Worm (Caenorhabditis elegans) whole organism, young adult: ENCODE measurements around the gene tig-2.

Source experiments
- B0035.1 ChIP-seq: sonication (generic microtip); optimal IDR thresholded peaks from 2 replicates; lab custom pipeline; 2016; ENCODE audit warnings: missing genetic modification characterization, mild to moderate bottlenecking, missing compliant biosample characterization, missing genotype, missing genetic modification reagents
- C06A6.2 ChIP-seq: fragments of 200-800 bp; sonication (Bioruptor generic); conservative IDR thresholded peaks from 2 replicates; pipeline ENCODE4 v1.3.6; 2022; ENCODE audit warnings: missing genetic modification characterization, missing compliant biosample characterization
- C17E4.6 ChIP-seq: fragments of 200-800 bp; sonication (Bioruptor generic); IDR thresholded peaks from 2 replicates; pipeline ENCODE4 v1.3.6; 2022; ENCODE audit warnings: missing genetic modification reagents, missing genetic modification characterization, missing compliant biosample characterization
- F10E7.11 ChIP-seq: sonication (generic microtip); optimal IDR thresholded peaks from 2 replicates; lab custom pipeline; 2017; ENCODE audit warnings: mild to moderate bottlenecking, missing genetic modification characterization, moderate library complexity, missing compliant biosample characterization
- F22D6.2 ChIP-seq: sonication (generic microtip); optimal IDR thresholded peaks from 2 replicates; lab custom pipeline; 2016; ENCODE audit warnings: mild to moderate bottlenecking, missing genetic modification characterization, missing compliant biosample characterization
- F23B12.7 ChIP-seq: sonication (generic microtip); optimal IDR thresholded peaks from 2 replicates; lab custom pipeline; 2017; ENCODE audit warnings: missing genetic modification characterization, mild to moderate bottlenecking, missing compliant biosample characterization, antibody characterized with exemption, moderate library complexity; ENCODE audit not compliant: insufficient read depth
- F37B4.10 ChIP-seq: fragments of 200-800 bp; sonication (Bioruptor generic); IDR thresholded peaks from 2 replicates; pipeline ENCODE4 v1.3.6; 2022; ENCODE audit warnings: missing genetic modification characterization, missing compliant biosample characterization
- F39B2.1 ChIP-seq: fragments of 200-800 bp; sonication (Bioruptor generic); IDR thresholded peaks from 2 replicates; pipeline ENCODE4 v1.3.6; 2022; ENCODE audit warnings: missing genetic modification reagents, missing genetic modification characterization, missing compliant biosample characterization
- F49E8.2 ChIP-seq: sonication (generic microtip); optimal IDR thresholded peaks from 3 replicates; lab custom pipeline; 2017; ENCODE audit warnings: missing genetic modification characterization, mild to moderate bottlenecking, missing compliant biosample characterization, antibody characterized with exemption, moderate library complexity; ENCODE audit not compliant: insufficient read depth
- F55B11.4 ChIP-seq: sonication (generic microtip); optimal IDR thresholded peaks from 2 replicates; lab custom pipeline; 2016; ENCODE audit warnings: missing compliant biosample characterization, missing genetic modification characterization, borderline replicate concordance; ENCODE audit not compliant: insufficient read depth
- F57A8.1 ChIP-seq: fragments of 200-800 bp; sonication (Bioruptor generic); optimal IDR thresholded peaks from 2 replicates; lab custom pipeline; 2018; ENCODE audit warnings: mild to moderate bottlenecking, missing genetic modification characterization, moderate library complexity, missing compliant biosample characterization
- K11D2.4 ChIP-seq: fragments of 200-800 bp; sonication (Bioruptor generic); IDR thresholded peaks from 2 replicates; pipeline ENCODE4 v1.3.6; 2022; ENCODE audit warnings: missing genetic modification reagents, missing genetic modification characterization, missing compliant biosample characterization
- Y56A3A.18 ChIP-seq: fragments of 200-800 bp; sonication (Bioruptor generic); IDR thresholded peaks from 2 replicates; pipeline ENCODE4 v1.3.6; 2022; ENCODE audit warnings: missing genetic modification reagents, missing genetic modification characterization, missing compliant biosample characterization
- akir-1 ChIP-seq: fragments of 200-800 bp; sonication (Bioruptor generic); optimal IDR thresholded peaks from 2 replicates; lab custom pipeline; 2018; ENCODE audit warnings: mild to moderate bottlenecking, missing genetic modification characterization, moderate library complexity, missing compliant biosample characterization
- aptf-3 ChIP-seq: fragments of 200-800 bp; sonication (Bioruptor generic); IDR thresholded peaks from 2 replicates; pipeline ENCODE4 v1.3.6; 2022; ENCODE audit warnings: missing genetic modification characterization, missing compliant biosample characterization
- attf-6 ChIP-seq: fragments of 200-800 bp; sonication (Bioruptor generic); IDR thresholded peaks from 2 replicates; pipeline ENCODE4 v1.3.6; 2022; ENCODE audit warnings: missing genetic modification reagents, missing genetic modification characterization, missing compliant biosample characterization
- bed-1 ChIP-seq: fragments of 200-800 bp; sonication (Bioruptor generic); IDR thresholded peaks from 2 replicates; pipeline ENCODE4 v1.3.6; 2022; ENCODE audit warnings: missing genetic modification reagents, missing genetic modification characterization, missing compliant biosample characterization
- ccch-3 ChIP-seq: fragments of 200-800 bp; sonication (Bioruptor generic); optimal IDR thresholded peaks from 2 replicates; lab custom pipeline; 2018; ENCODE audit warnings: mild to moderate bottlenecking, missing genetic modification characterization, missing compliant biosample characterization
- ceh-100 ChIP-seq: fragments of 200-800 bp; sonication (Bioruptor generic); IDR thresholded peaks from 2 replicates; pipeline ENCODE4 v1.3.6; 2022; ENCODE audit warnings: missing genetic modification reagents, missing genetic modification characterization, missing compliant biosample characterization
- ceh-27 ChIP-seq: fragments of 200-800 bp; sonication (Bioruptor generic); optimal IDR thresholded peaks from 2 replicates; lab custom pipeline; 2018; ENCODE audit warnings: mild to moderate bottlenecking, missing genetic modification characterization, moderate library complexity, missing compliant biosample characterization
- ceh-79 ChIP-seq: sonication (generic microtip); optimal IDR thresholded peaks from 2 replicates; lab custom pipeline; 2017; ENCODE audit warnings: mild to moderate bottlenecking, missing genetic modification characterization, missing compliant biosample characterization
- dox-1 ChIP-seq: fragments of 200-800 bp; sonication (Bioruptor generic); IDR thresholded peaks from 2 replicates; pipeline ENCODE4 v1.3.6; 2022; ENCODE audit warnings: missing genetic modification reagents, missing genetic modification characterization, missing compliant biosample characterization
- egrh-3 ChIP-seq: fragments of 200-800 bp; sonication (Bioruptor generic); IDR thresholded peaks from 2 replicates; pipeline ENCODE4 v1.3.6; 2022; ENCODE audit warnings: missing genetic modification reagents, missing genetic modification characterization, missing compliant biosample characterization
- ets-4 ChIP-seq: fragments of 200-800 bp; sonication (Bioruptor generic); optimal IDR thresholded peaks from 2 replicates; lab custom pipeline; 2018; ENCODE audit warnings: mild to moderate bottlenecking, missing genetic modification characterization, missing compliant biosample characterization
- hlh-12 ChIP-seq: sonication (generic microtip); optimal IDR thresholded peaks from 2 replicates; lab custom pipeline; 2016; ENCODE audit warnings: missing genetic modification characterization, missing compliant biosample characterization
- lag-1 ChIP-seq: fragments of 200-800 bp; sonication (Bioruptor generic); IDR thresholded peaks from 2 replicates; pipeline ENCODE4 v1.3.6; 2022; ENCODE audit warnings: missing genetic modification reagents, missing genetic modification characterization, missing compliant biosample characterization
- let-526 ChIP-seq: fragments of 200-800 bp; sonication (Bioruptor generic); IDR thresholded peaks from 2 replicates; pipeline ENCODE4 v1.3.6; 2022; ENCODE audit warnings: missing genetic modification reagents, missing genetic modification characterization, missing compliant biosample characterization
- let-607 ChIP-seq, 2 experiments: fragments of 200-800 bp in 1 of 2; sonication (Bioruptor generic) in 1 of 2; sonication (generic microtip) in 1 of 2; optimal IDR thresholded peaks; 2 replicates each; lab custom pipeline; 2016 to 2018; ENCODE audit warnings: mild to moderate bottlenecking in 2 of 2, missing compliant biosample characterization in 2 of 2, missing genetic modification characterization in 2 of 2, moderate library complexity in 2 of 2, missing genotype in 1 of 2
- lin-35 ChIP-seq, 3 experiments: fragments of 150-350 bp in 2 of 3; sonication (generic microtip) in 1 of 3; optimal IDR thresholded peaks; 2 replicates each; lab custom pipeline; 2014 to 2018; ENCODE audit warnings: missing biosample characterization in 3 of 3, missing genetic modification characterization in 3 of 3, missing genetic modification reagents in 3 of 3
- mcd-1 ChIP-seq: fragments of 200-800 bp; sonication (Bioruptor generic); IDR thresholded peaks from 2 replicates; pipeline ENCODE4 v1.3.6; 2022; ENCODE audit warnings: missing genetic modification reagents, missing genetic modification characterization, missing compliant biosample characterization
- nfya-1 ChIP-seq: sonication (generic microtip); optimal IDR thresholded peaks from 2 replicates; lab custom pipeline; 2017; ENCODE audit warnings: antibody characterized with exemption, missing compliant biosample characterization, missing genetic modification characterization, borderline replicate concordance; ENCODE audit not compliant: insufficient read depth
- nfya-2 ChIP-seq: fragments of 200-800 bp; sonication (Bioruptor generic); IDR thresholded peaks from 2 replicates; pipeline ENCODE4 v1.3.6; 2022; ENCODE audit warnings: missing genetic modification reagents, missing genetic modification characterization, missing compliant biosample characterization
- nfyb-1 ChIP-seq: fragments of 200-800 bp; sonication (Bioruptor generic); IDR thresholded peaks from 2 replicates; pipeline ENCODE4 v1.3.6; 2022; ENCODE audit warnings: missing genetic modification reagents, missing genetic modification characterization, missing compliant biosample characterization
- nhr-120 ChIP-seq: fragments of 200-800 bp; sonication (Bioruptor generic); IDR thresholded peaks from 2 replicates; pipeline ENCODE4 v1.3.6; 2022; ENCODE audit warnings: missing genetic modification characterization, missing compliant biosample characterization
- nhr-80 ChIP-seq: sonication (generic microtip); optimal IDR thresholded peaks from 2 replicates; lab custom pipeline; 2016; ENCODE audit warnings: missing genetic modification characterization, missing compliant biosample characterization
- pha-4 ChIP-seq: fragments of 150-350 bp; sonication (generic microtip); optimal IDR thresholded peaks from 2 replicates; lab custom pipeline; 2014; ENCODE audit warnings: missing biosample characterization, missing genetic modification reagents, missing genetic modification characterization
- rcor-1 ChIP-seq: fragments of 200-800 bp; sonication (Bioruptor generic); IDR thresholded peaks from 2 replicates; pipeline ENCODE4 v1.3.6; 2022; ENCODE audit warnings: missing genetic modification reagents, missing genetic modification characterization, missing compliant biosample characterization
- repo-1 ChIP-seq: sonication (generic microtip); optimal IDR thresholded peaks from 2 replicates; lab custom pipeline; 2017; ENCODE audit warnings: mild to moderate bottlenecking, missing genetic modification characterization, missing compliant biosample characterization
- rpc-1 ChIP-seq, 2 experiments: fragments of 150-350 bp in 1 of 2; sonication (generic microtip) in 1 of 2; optimal IDR thresholded peaks; 2 replicates each; lab custom pipeline; 2014 to 2018; ENCODE audit warnings: missing biosample characterization in 1 of 2, missing genetic modification characterization in 1 of 2, missing genetic modification reagents in 1 of 2, missing genotype in 1 of 2
- snpc-1.1 ChIP-seq: sonication (generic microtip); optimal IDR thresholded peaks from 2 replicates; lab custom pipeline; 2017; ENCODE audit warnings: missing genetic modification characterization, mild to moderate bottlenecking, missing compliant biosample characterization, antibody characterized with exemption, moderate library complexity, missing genotype, missing genetic modification reagents; ENCODE audit not compliant: insufficient read depth
- snpc-3.4 ChIP-seq: sonication (generic microtip); optimal IDR thresholded peaks from 2 replicates; lab custom pipeline; 2017; ENCODE audit warnings: missing genetic modification characterization, mild to moderate bottlenecking, missing compliant biosample characterization, antibody characterized with exemption, moderate library complexity, missing genotype, missing genetic modification reagents
- sptf-2 ChIP-seq: fragments of 200-800 bp; sonication (Bioruptor generic); optimal IDR thresholded peaks from 2 replicates; lab custom pipeline; 2018; ENCODE audit warnings: mild to moderate bottlenecking, missing genetic modification characterization, missing compliant biosample characterization
- tbp1 ChIP-seq: fragments of 200-800 bp; sonication (Bioruptor generic); optimal IDR thresholded peaks from 2 replicates; lab custom pipeline; 2018; ENCODE audit warnings: mild to moderate bottlenecking, missing genetic modification characterization, missing compliant biosample characterization
- tlf-1 ChIP-seq: fragments of 200-800 bp; sonication (Bioruptor generic); optimal IDR thresholded peaks from 2 replicates; lab custom pipeline; 2018; ENCODE audit warnings: mild to moderate bottlenecking, missing genetic modification characterization, missing compliant biosample characterization
- zim-3 ChIP-seq: sonication (generic microtip); optimal IDR thresholded peaks from 2 replicates; lab custom pipeline; 2017; ENCODE audit warnings: mild to moderate bottlenecking, missing genetic modification characterization, moderate library complexity, missing compliant biosample characterization
- ztf-18 ChIP-seq: sonication (generic microtip); optimal IDR thresholded peaks from 2 replicates; lab custom pipeline; 2016; ENCODE audit warnings: missing genotype, mild to moderate bottlenecking, missing genetic modification characterization, missing compliant biosample characterization
- ztf-22 ChIP-seq: fragments of 200-800 bp; sonication (Bioruptor generic); optimal IDR thresholded peaks from 2 replicates; lab custom pipeline; 2018; ENCODE audit warnings: mild to moderate bottlenecking, missing genetic modification characterization, moderate library complexity, missing compliant biosample characterization
- ztf-6 ChIP-seq: fragments of 200-800 bp; sonication (Bioruptor generic); IDR thresholded peaks from 2 replicates; pipeline ENCODE4 v1.3.6; 2022; ENCODE audit warnings: missing genetic modification reagents, missing genetic modification characterization, missing compliant biosample characterization

The tig-2 gene

ce11 chrV:4758540-4758939 is 28.6 kb upstream of the tig-2 start (continued):
- TF ChIP-seq ceh-27 (GFP tag; lab: Kevin White, UChicago) (no peak), ztf-18 (no peak), let-526 (GFP tag; lab: Robert Waterston, UW) (no peak), F55B11.4 (tag; lab: Kevin White, UChicago) (no peak), K11D2.4 (GFP tag; lab: Robert Waterston, UW) (no peak), snpc-3.4 (tag; lab: Kevin White, UChicago) (no peak), C06A6.2 (no peak), tbp1 (GFP tag; lab: Kevin White, UChicago) (no peak), ztf-6 (no peak), F57A8.1 (GFP tag; lab: Kevin White, UChicago) (no peak), sptf-2 (GFP tag; lab: Kevin White, UChicago) (no peak), ceh-79 (tag; lab: Kevin White, UChicago) (no peak), B0035.1 (tag; lab: Kevin White, UChicago) (no peak), ets-4 (GFP tag; lab: Kevin White, UChicago) (no peak), lag-1 (GFP tag; lab: Robert Waterston, UW) (no peak), nfya-1 (tag; lab: Kevin White, UChicago) (no peak), F22D6.2 (tag; lab: Kevin White, UChicago) (no peak), nhr-80 (tag; lab: Kevin White, UChicago) (no peak), akir-1 (no peak), dox-1 (no peak), attf-6 (peak; percentile 47; the same call in 1 of the 2 replicates), snpc-1.1 (tag; lab: Kevin White, UChicago) (no peak), F49E8.2 (tag; lab: Kevin White, UChicago) (peak; percentile 15), aptf-3 (no peak), F23B12.7 (tag; lab: Kevin White, UChicago) (no peak), rpc-1 (optimal IDR thresholded peaks at IDR 0.05; lab: Kevin White, UChicago) (no peak), rpc-1 (tag; optimal IDR thresholded peaks at IDR 0.05; lab: Kevin White, UChicago) (no peak), Y56A3A.18 (GFP tag; lab: Robert Waterston, UW) (no peak), nfyb-1 (no peak), bed-1 (no peak), F39B2.1 (GFP tag; lab: Robert Waterston, UW) (peak; percentile 76; the same call in 1 of the 2 replicates), F37B4.10 (no peak), egrh-3 (no peak), rcor-1 (peak; percentile 46; the same call in 1 of the 2 replicates), mcd-1 (GFP tag; lab: Robert Waterston, UW) (no peak), zim-3 (no peak), ccch-3 (GFP tag; lab: Kevin White, UChicago) (no peak), tlf-1 (no peak), repo-1 (no peak), C17E4.6 (no peak), lin-35 (GFP tag; optimal IDR thresholded peaks at IDR 0.05; lab: Kevin White, UChicago) (peak in 1 of 3 experiments; percentile 17), nfya-2 (GFP tag; lab: Robert Waterston, UW) (no peak), let-607 (tag; optimal IDR thresholded peaks at IDR 0.05; lab: Kevin White, UChicago) (no peak), ztf-22 (GFP tag; lab: Kevin White, UChicago) (no peak), F10E7.11 (tag; lab: Kevin White, UChicago) (no peak), hlh-12 (no peak), nhr-120 (GFP tag; lab: Robert Waterston, UW) (no peak), pha-4 (tag; lab: Kevin White, UChicago) (no peak), ceh-100 (GFP tag; lab: Robert Waterston, UW) (no peak)
